Worm (Caenorhabditis elegans) whole organism, L4/young adult: Measurements from ENCODE around the gene cpg-8.

Experiments used
- W03F9.2 ChIP-seq: fragments of 150-350 bp; optimal IDR thresholded peaks from 2 replicates; lab custom pipeline; 2014; ENCODE audit warnings: missing biosample characterization, missing genetic modification characterization
- dao-5 ChIP-seq: sonication (generic microtip); optimal IDR thresholded peaks from 2 replicates; lab custom pipeline; 2016; ENCODE audit warnings: missing genotype, missing genetic modification characterization, moderate library complexity, missing compliant biosample characterization
- him-1 ChIP-seq: sonication (generic microtip); optimal IDR thresholded peaks from 2 replicates; lab custom pipeline; 2016; ENCODE audit warnings: missing genotype, missing genetic modification reagents, missing genetic modification characterization, missing compliant biosample characterization

The cpg-8 gene

DNA sequence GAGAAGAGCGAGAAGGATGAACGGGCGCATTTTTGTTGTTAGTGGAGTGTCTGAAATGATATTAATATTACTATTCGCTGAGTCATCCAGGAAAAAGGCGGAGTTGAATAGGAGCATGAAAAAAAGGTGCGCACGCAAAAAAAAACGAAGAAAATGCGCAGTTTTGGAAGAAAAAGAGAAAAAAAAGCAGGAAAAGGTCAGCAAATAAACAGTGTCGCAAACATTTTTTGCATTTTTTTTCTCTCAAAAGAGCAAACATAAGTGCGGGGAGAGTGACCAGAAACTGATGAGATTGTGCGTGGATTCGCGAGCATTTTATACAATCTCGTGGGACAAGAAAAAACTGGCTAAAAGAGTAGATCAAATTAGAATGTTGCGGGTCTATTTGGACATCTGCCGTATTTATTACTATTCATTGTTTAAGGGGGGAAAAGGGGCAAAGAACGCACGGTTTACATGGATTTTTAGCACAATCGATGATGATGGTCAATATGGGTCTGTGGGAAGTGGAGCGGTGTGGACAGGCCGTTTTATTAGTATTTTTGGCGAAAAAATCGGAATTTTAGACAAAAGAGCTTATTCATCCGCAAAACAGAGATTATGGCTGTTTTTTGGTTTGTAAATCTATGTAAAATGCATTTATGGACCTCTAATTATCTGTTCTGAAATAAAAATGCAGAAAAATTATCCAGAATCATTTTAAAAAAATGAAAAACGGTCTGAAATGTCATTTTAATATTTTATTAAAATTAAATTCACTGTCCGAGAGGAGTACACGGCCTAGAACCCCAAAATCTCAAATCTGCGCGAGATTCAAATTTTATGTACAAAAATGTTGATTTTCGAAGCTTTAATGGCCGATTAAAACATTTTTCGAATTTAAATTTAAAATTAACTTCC is at the start of gene cpg-8:
Gene cpg-8, minus strand, starts transcription at position 51 of the 900 bp plus-strand sequence.
- TF ChIP-seq dao-5 (tag; lab: Kevin White, UChicago) (no peak), W03F9.2 (no peak), him-1 (tag; lab: Kevin White, UChicago) (no peak)

- TF ChIP-seq him-1 (tag; lab: Kevin White, UChicago): no peak
- no peak for TF ChIP-seq W03F9.2
- no peak for TF ChIP-seq dao-5 (tag; lab: Kevin White, UChicago)
Measured at ce11 chrV:4737727-4738126, 45.5 kb upstream of the cpg-8 start, which contains the start of gene F39G3.2. Gene F39G3.2, plus strand, starts transcription at chrV:4737831.

ce11 chrV:4734608-4735007 is 42.4 kb upstream of the cpg-8 start:
- TF ChIP-seq him-1 (tag; lab: Kevin White, UChicago) (no peak), dao-5 (tag; lab: Kevin White, UChicago) (no peak), W03F9.2 (no peak)

ce11 chrV:4733952-4734351 is 41.7 kb upstream of the cpg-8 start:
- no peak for TF ChIP-seq dao-5 (tag; lab: Kevin White, UChicago)
- TF ChIP-seq W03F9.2: no peak
- no peak for TF ChIP-seq him-1 (tag; lab: Kevin White, UChicago)

DNA sequence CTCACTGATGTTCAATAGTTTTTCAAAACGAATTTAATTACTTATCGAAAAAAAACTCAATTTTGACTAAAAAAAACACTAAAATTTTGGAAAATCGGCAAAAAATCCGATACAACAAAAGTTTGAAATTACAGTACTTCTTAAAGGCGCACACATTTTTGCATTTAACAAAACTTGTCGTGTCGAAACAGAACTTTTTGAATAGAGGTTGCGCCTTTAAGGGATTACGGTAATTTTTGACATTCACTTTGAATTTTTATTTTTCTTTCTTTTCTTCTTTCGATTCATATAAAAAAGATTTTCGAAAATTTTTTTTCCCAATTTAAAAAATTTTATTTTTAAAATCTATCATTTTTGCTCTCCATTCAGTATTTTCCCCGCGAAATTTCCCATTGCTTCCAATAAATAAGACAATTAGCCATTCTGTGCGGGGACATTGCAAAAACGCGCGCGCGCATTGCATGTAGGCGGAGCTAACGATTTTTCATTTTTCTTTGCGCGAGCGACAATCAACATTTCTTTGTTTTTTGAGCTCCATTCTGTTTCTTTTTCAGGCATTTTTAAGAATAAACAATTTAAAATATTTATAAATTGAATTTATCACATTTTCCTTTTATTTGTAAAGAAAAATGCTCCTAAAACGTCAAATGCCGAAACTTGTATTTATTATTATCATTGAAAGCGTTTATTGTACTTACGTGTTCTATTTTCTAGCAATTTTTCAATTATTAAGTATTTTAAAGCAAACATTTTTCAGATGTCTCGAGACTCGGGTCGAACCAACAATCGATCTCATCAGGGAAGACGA is 39.1 kb upstream of the cpg-8 start, which contains the start of gene F39G3.3:
Gene F39G3.3, plus strand, starts transcription at position 758 of the 808 bp plus-strand sequence.
- TF ChIP-seq dao-5 (tag; lab: Kevin White, UChicago): no peak
- TF ChIP-seq W03F9.2: peak; percentile 58
- TF ChIP-seq him-1 (tag; lab: Kevin White, UChicago): peak; percentile 11

DNA sequence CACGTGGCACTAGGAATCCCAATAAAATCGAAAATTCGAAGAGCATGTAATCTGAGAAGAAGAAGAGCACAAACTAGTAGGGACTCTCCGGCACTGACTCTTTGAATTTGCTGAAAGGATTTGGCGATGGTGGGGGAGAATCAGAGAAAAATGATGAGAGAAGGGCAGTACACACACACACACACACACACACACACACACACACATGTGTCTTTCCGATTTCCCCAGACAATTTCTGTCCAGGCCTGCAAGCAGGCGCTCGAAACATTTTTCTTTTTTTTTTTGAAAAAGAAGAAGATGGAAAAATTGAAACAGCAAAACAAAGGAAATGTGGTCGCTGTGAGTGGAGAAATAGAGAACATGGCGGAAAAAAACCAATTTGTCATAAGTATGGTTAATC is 37.8 kb upstream of the cpg-8 start, which contains the start of gene tig-2:
Gene tig-2, minus strand, starts transcription at position 87 of the 400 bp plus-strand sequence.
- TF ChIP-seq dao-5 (tag; lab: Kevin White, UChicago) (no peak), him-1 (tag; lab: Kevin White, UChicago) (no peak), W03F9.2 (no peak)

DNA sequence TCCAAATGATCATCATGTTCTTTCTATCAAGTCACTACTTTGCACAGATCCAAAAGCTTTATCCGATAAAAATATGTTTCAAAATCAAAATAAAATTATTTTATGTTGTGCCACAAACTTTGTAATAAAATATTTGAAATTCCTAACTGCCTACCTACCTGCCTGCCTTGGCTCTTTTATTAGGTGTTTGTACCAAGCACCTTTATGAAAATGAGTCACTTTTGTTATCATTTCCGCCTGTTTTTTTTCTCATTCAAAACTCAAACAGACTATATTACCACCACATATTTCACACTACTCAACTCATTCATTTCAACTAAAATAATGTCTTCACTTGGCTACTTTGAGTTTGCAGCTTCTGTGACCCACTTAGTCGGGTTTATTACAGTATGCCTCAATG is 32.2 kb upstream of the cpg-8 start, which contains the start of gene F39G3.4:
Gene F39G3.4, plus strand, starts transcription at position 301 of the 400 bp plus-strand sequence.
- TF ChIP-seq W03F9.2: no peak
- no peak for TF ChIP-seq dao-5 (tag; lab: Kevin White, UChicago)
- no peak for TF ChIP-seq him-1 (tag; lab: Kevin White, UChicago)

DNA sequence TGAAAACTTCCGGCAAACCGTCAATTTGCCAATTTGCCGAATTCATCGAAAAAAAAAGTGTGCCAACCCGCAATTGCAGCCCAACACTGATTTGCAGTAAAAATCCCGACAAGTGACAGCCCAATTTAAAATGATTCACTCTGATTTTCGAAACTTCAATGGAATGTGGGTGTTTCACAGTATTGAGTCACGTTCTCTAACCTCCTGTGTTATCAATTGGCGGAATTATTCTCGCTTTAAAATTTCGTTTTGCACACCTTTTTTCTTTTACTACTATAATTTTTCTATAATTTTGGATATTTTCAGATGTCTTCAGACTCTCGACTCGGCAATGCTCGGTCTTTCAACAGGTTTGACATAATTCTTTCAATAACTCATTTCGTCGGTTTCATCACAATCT is 30.1 kb upstream of the cpg-8 start, which contains the start of gene F39G3.5:
Gene F39G3.5, plus strand, starts transcription at position 301 of the 400 bp plus-strand sequence.
- TF ChIP-seq W03F9.2: no peak
- no peak for TF ChIP-seq him-1 (tag; lab: Kevin White, UChicago)
- no peak for TF ChIP-seq dao-5 (tag; lab: Kevin White, UChicago)

ce11 chrV:4720884-4721464 is 28.7 kb upstream of the cpg-8 start:
- TF ChIP-seq dao-5 (tag; lab: Kevin White, UChicago) (no peak), W03F9.2 (no peak), him-1 (tag; lab: Kevin White, UChicago) (no peak)

DNA sequence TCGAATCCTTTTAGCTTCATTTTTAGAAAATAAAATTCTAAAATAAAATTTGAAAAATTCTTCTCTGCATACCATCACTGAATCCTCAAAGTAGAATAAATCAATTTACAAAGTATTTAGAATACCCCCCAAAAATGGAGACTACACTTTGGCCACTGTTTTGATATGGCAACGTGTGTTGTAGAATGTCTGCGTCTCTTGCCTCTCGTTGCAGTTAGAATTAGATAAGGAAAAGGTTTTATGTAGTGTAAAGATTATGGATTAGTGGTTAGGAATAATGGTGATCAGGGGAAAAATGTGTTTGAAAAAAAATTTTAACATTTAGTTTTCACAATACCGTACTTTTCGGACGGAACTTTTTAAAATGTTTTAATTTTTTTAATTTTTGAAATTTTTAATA is 27.7 kb upstream of the cpg-8 start, which contains the start of gene prx-6:
Gene prx-6, minus strand, starts transcription at position 129 of the 400 bp plus-strand sequence.
- TF ChIP-seq W03F9.2 (no peak), him-1 (tag; lab: Kevin White, UChicago) (no peak), dao-5 (tag; lab: Kevin White, UChicago) (no peak)

ce11 chrV:4710464-4710863 is 18.2 kb upstream of the cpg-8 start, which contains the start of gene oac-24:
Gene oac-24, plus strand, starts transcription at chrV:4710764.
- no peak for TF ChIP-seq dao-5 (tag; lab: Kevin White, UChicago)
- TF ChIP-seq him-1 (tag; lab: Kevin White, UChicago): no peak
- TF ChIP-seq W03F9.2: no peak

ce11 chrV:4707646-4708045 is 15.4 kb upstream of the cpg-8 start:
- TF ChIP-seq dao-5 (tag; lab: Kevin White, UChicago) (no peak), W03F9.2 (no peak), him-1 (tag; lab: Kevin White, UChicago) (no peak)

ce11 chrV:4700189-4700588 is 8.0 kb upstream of the cpg-8 start, which contains the start of gene ZC266.1:
Gene ZC266.1, minus strand, starts transcription at chrV:4700289.
- TF ChIP-seq him-1 (tag; lab: Kevin White, UChicago) (no peak), dao-5 (tag; lab: Kevin White, UChicago) (no peak), W03F9.2 (no peak)
